Fruit fly (Drosophila melanogaster): ENCODE measurements around the gene CG32107.
A peak's percentile ranks its signal among the peaks of the same experiment; 100 is the strongest.

The CG32107 gene

dm6 chr3L:12889353-12889820 is 28.3 kb upstream of the CG32107 start, which contains the start of gene CG43894 (continued):
- TF ChIP-seq ato (GFP tag; IDR thresholded peaks at IDR 0.05; ENCODE audit: partially characterized antibody) = no peak
- no peak for TF ChIP-seq MESR4 (GFP tag; optimal IDR thresholded peaks at IDR 0.05)
- TF ChIP-seq kay (GFP tag; optimal IDR thresholded peaks at IDR 0.05) = no peak
- peak; percentile 80 for TF ChIP-seq grn (GFP tag; optimal IDR thresholded peaks at IDR 0.05)
- TF ChIP-seq row (GFP tag; IDR thresholded peaks at IDR 0.05) = no peak
- TF ChIP-seq sens-2 (GFP tag; IDR thresholded peaks at IDR 0.05) = no peak
- TF ChIP-seq Doc3 (GFP tag; IDR thresholded peaks at IDR 0.05; ENCODE audit: partially characterized antibody) = no peak
- no peak for TF ChIP-seq CG18011 (GFP tag; optimal IDR thresholded peaks at IDR 0.05)
- TF ChIP-seq odd (GFP tag; optimal IDR thresholded peaks at IDR 0.05) = peak; percentile 16
- no peak for TF ChIP-seq so (GFP tag; IDR thresholded peaks at IDR 0.05)
- no peak for TF ChIP-seq CG9876 (GFP tag; optimal IDR thresholded peaks at IDR 0.05)
- no peak for TF ChIP-seq CG15269 (tag; optimal IDR thresholded peaks at IDR 0.05)
- no peak for TF ChIP-seq dmrt11E (tag; optimal IDR thresholded peaks at IDR 0.05)
- peak; percentile 16 for TF ChIP-seq B-H2 (GFP tag; optimal IDR thresholded peaks at IDR 0.05)
- TF ChIP-seq tup (GFP tag; optimal IDR thresholded peaks at IDR 0.05) = no peak
- no peak for TF ChIP-seq CG16813 (GFP tag; IDR thresholded peaks at IDR 0.05; ENCODE audit: partially characterized antibody)
- no peak for TF ChIP-seq oc (tag; optimal IDR thresholded peaks at IDR 0.05)
- TF ChIP-seq Awh (GFP tag; IDR thresholded peaks at IDR 0.05) = no peak
- no peak for TF ChIP-seq CG8944 (GFP tag; optimal IDR thresholded peaks at IDR 0.05)
- no peak for TF ChIP-seq CG10321 (GFP tag; IDR thresholded peaks at IDR 0.05)
- no peak for TF ChIP-seq CG9727 (GFP tag; optimal IDR thresholded peaks at IDR 0.05)
- no peak for TF ChIP-seq mam (GFP tag; optimal IDR thresholded peaks at IDR 0.05)
- no peak for TF ChIP-seq twi (tag; optimal IDR thresholded peaks at IDR 0.05)
- no peak for TF ChIP-seq gcm (GFP tag; optimal IDR thresholded peaks at IDR 0.05)
- no peak for TF ChIP-seq org-1 (GFP tag; optimal IDR thresholded peaks at IDR 0.05)
- no peak for TF ChIP-seq az2 (GFP tag; optimal IDR thresholded peaks at IDR 0.05)
- peak; percentile 19 for TF ChIP-seq CG10543 (GFP tag; optimal IDR thresholded peaks at IDR 0.05)
- TF ChIP-seq CG17186 (GFP tag; optimal IDR thresholded peaks at IDR 0.05) = no peak
- TF ChIP-seq gfzf (GFP tag; optimal IDR thresholded peaks at IDR 0.05) = no peak
- TF ChIP-seq Asciz (GFP tag; optimal IDR thresholded peaks at IDR 0.05) = no peak
- TF ChIP-seq CG13894 (tag; optimal IDR thresholded peaks at IDR 0.05) = peak; percentile 32
- no peak for TF ChIP-seq CG10959 (GFP tag; IDR thresholded peaks at IDR 0.05)
- TF ChIP-seq danr (GFP tag; IDR thresholded peaks at IDR 0.05) = no peak
- TF ChIP-seq CG4424 (GFP tag; optimal IDR thresholded peaks at IDR 0.05) = no peak
- TF ChIP-seq lov (optimal IDR thresholded peaks at IDR 0.05) = no peak
- no peak for TF ChIP-seq lov (GFP tag; IDR thresholded peaks at IDR 0.05)
- TF ChIP-seq CG7556 (GFP tag; optimal IDR thresholded peaks at IDR 0.05) = no peak
- TF ChIP-seq Atf6 (GFP tag; IDR thresholded peaks at IDR 0.05) = no peak
- no peak for TF ChIP-seq slbo (GFP tag; IDR thresholded peaks at IDR 0.05)
- TF ChIP-seq usp (GFP tag; optimal IDR thresholded peaks at IDR 0.05) = no peak
- TF ChIP-seq sisA (GFP tag; IDR thresholded peaks at IDR 0.05) = no peak
- TF ChIP-seq Xrp1 (GFP tag; IDR thresholded peaks at IDR 0.05) = no peak
- no peak for TF ChIP-seq Six4 (GFP tag; optimal IDR thresholded peaks at IDR 0.05)
- TF ChIP-seq cad (GFP tag; optimal IDR thresholded peaks at IDR 0.05) = no peak
- no peak for TF ChIP-seq CrebB (tag; optimal IDR thresholded peaks at IDR 0.05)
- no peak for TF ChIP-seq CG3281 (GFP tag; optimal IDR thresholded peaks at IDR 0.05)
- TF ChIP-seq inv (GFP tag; IDR thresholded peaks at IDR 0.05; ENCODE audit: partially characterized antibody) = no peak
- no peak for TF ChIP-seq sima (GFP tag; optimal IDR thresholded peaks at IDR 0.05)
